Worm (Caenorhabditis elegans): ENCODE results near the gene Y51H7BR.7.

DNA sequence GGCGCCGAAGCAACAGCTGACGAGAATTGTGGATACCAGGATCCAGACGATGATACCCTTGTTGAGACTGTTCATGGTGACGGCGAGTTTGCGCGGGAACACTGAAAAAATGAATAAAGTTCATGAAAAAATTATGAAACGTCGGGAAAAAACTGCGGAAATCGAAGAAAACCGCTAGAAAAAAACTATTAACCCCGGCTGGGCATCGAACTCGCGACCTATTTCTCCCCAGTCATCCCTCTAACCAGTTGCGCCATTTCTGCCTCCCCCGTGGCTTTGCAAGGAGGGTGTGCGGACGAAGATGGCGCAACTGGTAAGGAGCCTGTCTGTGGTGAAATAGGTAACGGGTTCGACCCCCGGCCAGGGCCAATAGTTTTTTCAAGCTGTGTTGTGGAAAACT lies 51.9 kb downstream of the Y51H7BR.7 start, which contains the start of gene H17B01.5:
- TF ChIP-seq egl-13 (tag; optimal IDR thresholded peaks at IDR 0.05) (no peak), rnt-1 (tag; optimal IDR thresholded peaks at IDR 0.05) (no peak), skn-1 (tag; optimal IDR thresholded peaks at IDR 0.05) (no peak), nhr-77 (tag; optimal IDR thresholded peaks at IDR 0.05) (no peak)

Measured in whole organism, L1 larva.